Worm (Caenorhabditis elegans) whole organism, L4 larva: ENCODE measurements around the gene Y11D7A.5.

ENCODE experiments used
- D1046.2 ChIP-seq: fragments of 200-800 bp; sonication (Bioruptor generic); IDR thresholded peaks from 2 replicates; pipeline ENCODE4 v1.3.6; 2022; ENCODE audit warnings: missing genetic modification characterization, missing compliant biosample characterization
- F37D6.2 ChIP-seq: sonication (generic microtip); optimal IDR thresholded peaks from 2 replicates; lab custom pipeline; 2016; ENCODE audit warnings: mild to moderate bottlenecking, missing genetic modification characterization, missing compliant biosample characterization
- T20F7.1 ChIP-seq: fragments of 200-800 bp; sonication (Bioruptor generic); optimal IDR thresholded peaks from 2 replicates; lab custom pipeline; 2018; ENCODE audit warnings: mild to moderate bottlenecking, missing genetic modification characterization, missing compliant biosample characterization
- Y105C5A.15 ChIP-seq: fragments of 200-800 bp; sonication (Bioruptor generic); IDR thresholded peaks from 2 replicates; pipeline ENCODE4 v1.3.6; 2022; ENCODE audit warnings: missing genetic modification characterization, missing compliant biosample characterization
- Y5F2A.4 ChIP-seq: fragments of 200-800 bp; sonication (Bioruptor generic); optimal IDR thresholded peaks from 2 replicates; lab custom pipeline; 2018; ENCODE audit warnings: mild to moderate bottlenecking, missing genetic modification characterization, missing compliant biosample characterization
- ZK546.5 ChIP-seq, 2 experiments: sonication (generic microtip); optimal IDR thresholded peaks; 2 replicates each; lab custom pipeline; 2017; ENCODE audit warnings: missing biosample characterization in 2 of 2, missing genetic modification characterization in 2 of 2
- aha-1 ChIP-seq: fragments of 150-350 bp; peaks from one replicate; lab custom pipeline; 2014; ENCODE audit warnings: missing biosample characterization, missing genetic modification characterization
- attf-4 ChIP-seq: sonication (generic microtip); optimal IDR thresholded peaks from 3 replicates; lab custom pipeline; 2017; ENCODE audit warnings: missing biosample characterization, missing genetic modification characterization
- ceh-20 ChIP-seq: fragments of 200-800 bp; sonication (Bioruptor generic); IDR thresholded peaks from 2 replicates; pipeline ENCODE4 v1.3.6; 2022; ENCODE audit warnings: missing genetic modification reagents, missing genetic modification characterization, missing compliant biosample characterization
- ces-1 ChIP-seq: fragments of 150-350 bp; sonication (generic microtip); optimal IDR thresholded peaks from 4 replicates; lab custom pipeline; 2014; ENCODE audit warnings: missing biosample characterization, missing genetic modification reagents, missing genetic modification characterization
- daf-12 ChIP-seq: fragments of 150-350 bp; optimal IDR thresholded peaks from 2 replicates; lab custom pipeline; 2014; ENCODE audit warnings: missing biosample characterization, missing genetic modification reagents, missing genetic modification characterization
- daf-16 ChIP-seq, 3 experiments: sonication (generic microtip); optimal IDR thresholded peaks; 2 replicates each; lab custom pipeline; 2016 to 2017; ENCODE audit warnings: missing genetic modification characterization in 3 of 3, missing genetic modification reagents in 3 of 3, mild to moderate bottlenecking in 2 of 3, missing compliant biosample characterization in 2 of 3, missing biosample characterization in 1 of 3, moderate library complexity in 1 of 3
- daf-8 ChIP-seq: fragments of 200-800 bp; sonication (Bioruptor generic); IDR thresholded peaks from 2 replicates; pipeline ENCODE4 v1.3.6; 2022; ENCODE audit warnings: missing genetic modification characterization, missing compliant biosample characterization
- dpl-1 ChIP-seq: fragments of 150-350 bp; optimal IDR thresholded peaks from 2 replicates; lab custom pipeline; 2014; ENCODE audit warnings: missing biosample characterization, missing genetic modification reagents, missing genetic modification characterization
- gei-8 ChIP-seq: fragments of 200-800 bp; sonication (Bioruptor generic); optimal IDR thresholded peaks from 2 replicates; lab custom pipeline; 2018; ENCODE audit warnings: mild to moderate bottlenecking, missing genetic modification characterization, missing compliant biosample characterization
- hif-1 ChIP-seq, 2 experiments: sonication (generic microtip); optimal IDR thresholded peaks; 2 replicates each; lab custom pipeline; 2016 to 2017; ENCODE audit warnings: missing compliant biosample characterization in 2 of 2, missing genetic modification characterization in 2 of 2, missing genetic modification reagents in 2 of 2, missing genotype in 2 of 2, mild to moderate bottlenecking in 1 of 2
- hlh-30 ChIP-seq: sonication (generic microtip); optimal IDR thresholded peaks from 2 replicates; lab custom pipeline; 2017; ENCODE audit warnings: antibody characterized with exemption, mild to moderate bottlenecking, missing genetic modification characterization, missing compliant biosample characterization; ENCODE audit not compliant: insufficient read depth
- lin-1 ChIP-seq: fragments of 200-800 bp; sonication (Bioruptor generic); IDR thresholded peaks from 2 replicates; pipeline ENCODE4 v1.3.6; 2022; ENCODE audit warnings: missing genetic modification reagents, missing genetic modification characterization, missing compliant biosample characterization
- lin-13 ChIP-seq: fragments of 150-350 bp; optimal IDR thresholded peaks from 2 replicates; lab custom pipeline; 2014; ENCODE audit warnings: missing biosample characterization, missing genetic modification reagents, missing genetic modification characterization
- lin-39 ChIP-seq: fragments of 150-350 bp; optimal IDR thresholded peaks from 2 replicates; lab custom pipeline; 2014; ENCODE audit warnings: missing biosample characterization, missing genetic modification reagents, missing genetic modification characterization
- lir-3 ChIP-seq: sonication (generic microtip); optimal IDR thresholded peaks from 2 replicates; lab custom pipeline; 2016; ENCODE audit warnings: mild to moderate bottlenecking, missing genetic modification characterization, missing compliant biosample characterization
- mdl-1 ChIP-seq, 2 experiments: fragments of 150-350 bp in 1 of 2; sonication (generic microtip) in 1 of 2; optimal IDR thresholded peaks; 2 replicates each; lab custom pipeline; 2014 to 2017; ENCODE audit warnings: missing biosample characterization in 2 of 2, missing genetic modification characterization in 2 of 2
- mep-1 ChIP-seq: fragments of 150-350 bp; sonication (generic microtip); optimal IDR thresholded peaks from 3 replicates; lab custom pipeline; 2014; ENCODE audit warnings: missing biosample characterization, missing genetic modification characterization
- mes-2 ChIP-seq: sonication (generic microtip); optimal IDR thresholded peaks from 2 replicates; lab custom pipeline; 2016; ENCODE audit warnings: missing genotype, mild to moderate bottlenecking, missing genetic modification characterization, missing compliant biosample characterization; ENCODE audit not compliant: poor library complexity, severe bottlenecking
- mxl-3 ChIP-seq: fragments of 200-800 bp; sonication (Bioruptor generic); optimal IDR thresholded peaks from 2 replicates; lab custom pipeline; 2018; ENCODE audit warnings: mild to moderate bottlenecking, missing genetic modification characterization, missing compliant biosample characterization
- nhr-28 ChIP-seq: fragments of 150-350 bp; optimal IDR thresholded peaks from 2 replicates; lab custom pipeline; 2014; ENCODE audit warnings: missing biosample characterization, missing genetic modification characterization
- nhr-48 ChIP-seq: sonication (generic microtip); optimal IDR thresholded peaks from 2 replicates; lab custom pipeline; 2016; ENCODE audit warnings: mild to moderate bottlenecking, missing genetic modification characterization, missing compliant biosample characterization
- nhr-6 ChIP-seq: fragments of 150-350 bp; optimal IDR thresholded peaks from 2 replicates; lab custom pipeline; 2014; ENCODE audit warnings: missing biosample characterization, missing genetic modification characterization
- pha-4 ChIP-seq, 2 experiments: fragments of 150-350 bp in 1 of 2; fragments of 200-800 bp in 1 of 2; sonication (Bioruptor generic) in 1 of 2; IDR thresholded peaks in 1 of 2; optimal IDR thresholded peaks in 1 of 2; 2 replicates each; pipeline versions ENCODE4 v1.3.6 to Lab custom; 2014 to 2022; ENCODE audit warnings: missing genetic modification characterization in 2 of 2, missing genetic modification reagents in 2 of 2, missing biosample characterization in 1 of 2, missing compliant biosample characterization in 1 of 2
- set-16 ChIP-seq: fragments of 200-800 bp; sonication (Bioruptor generic); IDR thresholded peaks from 2 replicates; pipeline ENCODE4 v1.3.6; 2022; ENCODE audit warnings: missing genetic modification reagents, missing genetic modification characterization, missing compliant biosample characterization
- snpc-1.2 ChIP-seq: fragments of 200-800 bp; sonication (Bioruptor generic); IDR thresholded peaks from 2 replicates; pipeline ENCODE4 v1.3.6; 2022; ENCODE audit warnings: missing genetic modification reagents, missing genetic modification characterization, missing compliant biosample characterization
- spr-1 ChIP-seq: sonication (generic microtip); optimal IDR thresholded peaks from 2 replicates; lab custom pipeline; 2016; ENCODE audit warnings: mild to moderate bottlenecking, missing genetic modification characterization, missing compliant biosample characterization
- unc-130 ChIP-seq: sonication (generic microtip); optimal IDR thresholded peaks from 2 replicates; lab custom pipeline; 2016; ENCODE audit warnings: missing genetic modification reagents, missing genetic modification characterization, missing compliant biosample characterization
- unc-62 ChIP-seq, 3 experiments: fragments of 150-350 bp in 1 of 3; sonication (generic microtip); optimal IDR thresholded peaks in 2 of 3; peaks in 1 of 3; 1 replicate in 1 of 3; 2 replicates in 2 of 3; lab custom pipeline; 2014 to 2017; ENCODE audit warnings: missing biosample characterization in 3 of 3, missing genetic modification characterization in 3 of 3, missing genetic modification reagents in 3 of 3, missing genotype in 1 of 3
- vab-7 ChIP-seq: fragments of 200-800 bp; sonication (Bioruptor generic); IDR thresholded peaks from 2 replicates; pipeline ENCODE4 v1.3.6; 2022; ENCODE audit warnings: missing genetic modification reagents, missing genetic modification characterization, missing compliant biosample characterization
- zag-1 ChIP-seq: fragments of 150-350 bp; optimal IDR thresholded peaks from 2 replicates; lab custom pipeline; 2014; ENCODE audit warnings: missing biosample characterization, missing genetic modification characterization
- zip-11 ChIP-seq: fragments of 200-800 bp; sonication (Bioruptor generic); IDR thresholded peaks from 2 replicates; pipeline ENCODE4 v1.3.6; 2022; ENCODE audit warnings: missing genetic modification characterization, missing compliant biosample characterization
- ztf-11 ChIP-seq: fragments of 150-350 bp; optimal IDR thresholded peaks from 2 replicates; lab custom pipeline; 2014; ENCODE audit warnings: missing biosample characterization, missing genetic modification characterization

Gene Y11D7A.5

ce11 chrIV:9262295-9262694 lies 17.0 kb upstream of the Y11D7A.5 start:
- TF ChIP-seq unc-62 (GFP tag; optimal IDR thresholded peaks at IDR 0.05 in 1 of 2; lab: Kevin White, UChicago) (peak in 1 of 2 experiments; percentile 92), unc-62 (tag; optimal IDR thresholded peaks at IDR 0.05; lab: Kevin White, UChicago) (no peak), mep-1 (no peak), aha-1 (tag; lab: Kevin White, UChicago) (peak; percentile 1)

DNA sequence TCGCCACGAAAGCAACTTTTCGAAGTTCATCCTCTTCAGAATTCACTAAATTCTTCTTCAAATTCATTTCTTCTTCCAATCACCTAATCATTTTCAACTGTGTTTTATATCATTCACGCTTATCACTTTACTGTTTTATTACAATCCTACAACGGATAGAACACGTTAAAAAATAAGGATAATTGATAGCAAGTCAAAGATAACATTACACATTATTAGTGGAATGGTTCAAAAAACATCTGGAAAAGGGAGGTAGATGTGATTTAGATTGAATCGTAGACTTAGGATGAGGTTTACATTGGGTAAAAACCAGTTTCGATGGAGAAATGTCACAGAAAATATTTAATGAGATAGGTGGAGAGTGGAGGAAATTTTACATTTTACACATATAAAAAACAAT lies 16.4 kb upstream of the Y11D7A.5 start, which contains the start of gene col-120:
TSS of gene col-120 (minus strand) at position 101 of the 400 bp plus-strand sequence.
- peak; percentile 22 for TF ChIP-seq nhr-48 (tag; lab: Kevin White, UChicago)
- TF ChIP-seq unc-130 = no peak
- peak in 1 of 2 experiments; percentile 55 for TF ChIP-seq unc-62 (GFP tag; optimal IDR thresholded peaks at IDR 0.05 in 1 of 2; lab: Kevin White, UChicago)
- TF ChIP-seq unc-62 (tag; optimal IDR thresholded peaks at IDR 0.05; lab: Kevin White, UChicago) = no peak
- TF ChIP-seq mep-1 = no peak
- no peak for TF ChIP-seq mdl-1 (tag; optimal IDR thresholded peaks at IDR 0.05; lab: Kevin White, UChicago)

ce11 chrIV:9260826-9261225 lies 15.5 kb upstream of the Y11D7A.5 start:
- TF ChIP-seq set-16 (GFP tag; lab: Robert Waterston, UW) (peak; percentile 69), D1046.2 (GFP tag; lab: Robert Waterston, UW) (no peak), T20F7.1 (GFP tag; lab: Kevin White, UChicago) (no peak), snpc-1.2 (GFP tag; lab: Robert Waterston, UW) (peak; percentile 55; the same call in 1 of the 2 replicates)

DNA sequence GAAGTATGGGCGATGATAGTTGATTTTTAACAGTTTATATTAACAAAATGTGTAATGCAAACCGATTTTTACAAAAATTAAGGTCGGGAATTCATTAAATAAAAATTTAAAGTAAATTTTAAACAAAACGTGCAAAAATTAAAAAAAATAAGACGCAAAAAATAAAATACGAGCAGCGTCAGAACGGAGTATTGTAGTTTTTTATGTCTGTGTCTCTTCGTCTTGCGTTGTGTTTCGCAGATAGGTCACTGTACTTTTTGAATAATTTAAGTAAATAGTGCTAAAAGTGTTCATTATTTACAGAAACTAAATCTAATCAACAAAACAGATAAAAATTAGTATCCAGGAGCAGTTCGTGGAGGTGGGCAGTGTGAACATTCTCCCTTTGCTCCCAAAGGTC lies 15.0 kb upstream of the Y11D7A.5 start:
- TF ChIP-seq dpl-1 (peak; percentile 24), vab-7 (GFP tag; lab: Robert Waterston, UW) (no peak), mep-1 (no peak), hif-1 (tag; optimal IDR thresholded peaks at IDR 0.05; lab: Kevin White, UChicago) (peak in 1 of 2 experiments; percentile 95), gei-8 (GFP tag; lab: Kevin White, UChicago) (no peak), mes-2 (tag; lab: Kevin White, UChicago) (peak; percentile 10), zip-11 (GFP tag; lab: Robert Waterston, UW) (no peak), daf-12 (no peak), aha-1 (tag; lab: Kevin White, UChicago) (peak; percentile 83), nhr-28 (tag; lab: Kevin White, UChicago) (no peak), T20F7.1 (GFP tag; lab: Kevin White, UChicago) (peak; percentile 94), ztf-11 (tag; lab: Kevin White, UChicago) (no peak), pha-4 (GFP tag; IDR thresholded peaks at IDR 0.05; lab: Robert Waterston, UW) (no peak), pha-4 (tag; optimal IDR thresholded peaks at IDR 0.05; lab: Kevin White, UChicago) (no peak), Y5F2A.4 (GFP tag; lab: Kevin White, UChicago) (no peak)

ce11 chrIV:9259687-9260086 lies 14.4 kb upstream of the Y11D7A.5 start, which contains the start of gene Y11D7A.10:
Gene Y11D7A.10 (minus strand): TSS chrIV:9259768.
- TF ChIP-seq hlh-30 (tag; lab: Kevin White, UChicago) (peak; percentile 6), daf-16 (GFP tag; optimal IDR thresholded peaks at IDR 0.05; lab: Kevin White, UChicago) (no peak), daf-16 (tag; optimal IDR thresholded peaks at IDR 0.05; lab: Kevin White, UChicago) (peak; percentile 55), aha-1 (tag; lab: Kevin White, UChicago) (peak; percentile 92), ceh-20 (GFP tag; lab: Robert Waterston, UW) (no peak), Y5F2A.4 (GFP tag; lab: Kevin White, UChicago) (no peak), hif-1 (tag; optimal IDR thresholded peaks at IDR 0.05; lab: Kevin White, UChicago) (peak; percentile 72 to 89)

- TF ChIP-seq lin-13 (GFP tag; lab: Kevin White, UChicago) = no peak
- no peak for TF ChIP-seq lin-39 (tag; lab: Kevin White, UChicago)
- TF ChIP-seq ZK546.5 (tag; optimal IDR thresholded peaks at IDR 0.05; lab: Kevin White, UChicago) = no peak
- no peak for TF ChIP-seq spr-1 (tag; lab: Kevin White, UChicago)
- peak; percentile 9 for TF ChIP-seq mep-1
- TF ChIP-seq ces-1 (GFP tag; lab: Kevin White, UChicago) = no peak
- no peak for TF ChIP-seq nhr-6 (tag; lab: Kevin White, UChicago)
- no peak for TF ChIP-seq Y105C5A.15 (GFP tag; lab: Robert Waterston, UW)
- TF ChIP-seq D1046.2 (GFP tag; lab: Robert Waterston, UW) = no peak
- TF ChIP-seq daf-8 (GFP tag; lab: Robert Waterston, UW) = no peak
- no peak for TF ChIP-seq zag-1 (tag; lab: Kevin White, UChicago)
- TF ChIP-seq lir-3 (tag; lab: Kevin White, UChicago) = no peak
- TF ChIP-seq mxl-3 (GFP tag; lab: Kevin White, UChicago) = peak; percentile 4
- no peak for TF ChIP-seq ceh-20 (GFP tag; lab: Robert Waterston, UW)
- TF ChIP-seq lin-1 (GFP tag; lab: Robert Waterston, UW) = no peak
- TF ChIP-seq F37D6.2 (tag; lab: Kevin White, UChicago) = no peak
- TF ChIP-seq nhr-48 (tag; lab: Kevin White, UChicago) = peak; percentile 25
- TF ChIP-seq attf-4 (tag; lab: Kevin White, UChicago) = no peak
- TF ChIP-seq dpl-1 = no peak
- no peak for TF ChIP-seq vab-7 (GFP tag; lab: Robert Waterston, UW)
- TF ChIP-seq hif-1 (tag; optimal IDR thresholded peaks at IDR 0.05; lab: Kevin White, UChicago) = peak in 1 of 2 experiments; percentile 14
Observed at ce11 chrIV:9258547-9258946, 13.2 kb upstream of the Y11D7A.5 start.
